In the genomic region with DNA sequence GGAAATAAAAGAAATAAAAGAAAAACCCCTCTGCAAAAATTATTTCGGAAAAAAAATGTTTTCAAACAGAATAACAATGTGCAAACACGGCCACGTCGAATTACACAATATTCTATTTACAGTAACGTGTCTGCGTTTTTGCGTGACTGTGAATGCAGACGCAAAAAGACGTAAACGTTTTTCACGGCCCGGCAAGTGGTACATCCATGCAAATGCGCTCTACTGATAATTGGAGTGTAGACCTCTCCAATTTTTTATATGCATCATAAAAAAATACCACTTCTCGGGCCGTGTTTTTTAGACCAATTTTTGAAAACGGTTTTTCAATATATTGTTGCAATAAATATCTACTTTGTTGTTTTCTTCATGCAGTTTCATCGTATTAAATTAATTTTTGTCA, we compare ENCODE assay signal across 3 worm cellular contexts.
TF ChIP-seq lines count a peak whose summit lies in the region.

A gene (minus strand): TSS at position 378 of the 400 bp plus-strand sequence.

TF ChIP-seq in whole organism, L1 larva, 84 proteins besides CTCF, POLR2A, EP300 and RAD21 (continued from another document):
- TF ChIP-seq fos-1 (tag; optimal IDR thresholded peaks at IDR 0.05; lab: Kevin White, UChicago) (peak; percentile 12), lsy-2 (tag; optimal IDR thresholded peaks at IDR 0.05; lab: Kevin White, UChicago) (peak; percentile 62 to 79), nhr-71 (tag; optimal IDR thresholded peaks at IDR 0.05; lab: Kevin White, UChicago) (peak; percentile 54), ceh-88 (GFP tag; IDR thresholded peaks at IDR 0.05; lab: Robert Waterston, UW) (no peak), unc-130 (tag; optimal IDR thresholded peaks at IDR 0.05; lab: Kevin White, UChicago) (no peak), lir-3 (tag; optimal IDR thresholded peaks at IDR 0.05; lab: Kevin White, UChicago; ENCODE audit: poor library complexity) (no peak), fkh-8 (tag; optimal IDR thresholded peaks at IDR 0.05; lab: Kevin White, UChicago) (peak; percentile 11), ceh-63 (GFP tag; optimal IDR thresholded peaks at IDR 0.05; lab: Kevin White, UChicago) (no peak), mep-1 (tag; optimal IDR thresholded peaks at IDR 0.05; lab: Kevin White, UChicago) (peak; percentile 12), hlh-17 (GFP tag; optimal IDR thresholded peaks at IDR 0.05; lab: Kevin White, UChicago; ENCODE audit: borderline replicate concordance) (no peak), ztf-4 (tag; optimal IDR thresholded peaks at IDR 0.05; lab: Kevin White, UChicago) (no peak), lin-15B (tag; optimal IDR thresholded peaks at IDR 0.05; lab: Kevin White, UChicago) (peak; percentile 31), nhr-47 (tag; optimal IDR thresholded peaks at IDR 0.05; lab: Kevin White, UChicago) (peak; percentile 45)
TF ChIP-seq in whole organism, L1 larva: peak in this region for 29.

TF ChIP-seq in whole organism, L4 larva, 104 proteins besides CTCF, POLR2A, EP300 and RAD21 (continued from another document):
- TF ChIP-seq ceh-82 (tag; optimal IDR thresholded peaks at IDR 0.05; lab: Kevin White, UChicago) (no peak), cey-2 (tag; optimal IDR thresholded peaks at IDR 0.05; lab: Kevin White, UChicago; ENCODE audit: borderline replicate concordance, insufficient read depth) (no peak), ztf-11 (tag; optimal IDR thresholded peaks at IDR 0.05; lab: Kevin White, UChicago) (no peak), madf-9 (GFP tag; conservative IDR thresholded peaks at IDR 0.05; lab: Robert Waterston, UW) (no peak), daf-19 (GFP tag; conservative IDR thresholded peaks at IDR 0.05; lab: Robert Waterston, UW) (no peak), nhr-111 (GFP tag; optimal IDR thresholded peaks at IDR 0.05; lab: Kevin White, UChicago) (no peak), mxl-3 (GFP tag; optimal IDR thresholded peaks at IDR 0.05; lab: Kevin White, UChicago) (no peak), skn-1 (tag; optimal IDR thresholded peaks at IDR 0.05; lab: Kevin White, UChicago) (no peak), hlh-11 (tag; optimal IDR thresholded peaks at IDR 0.05; lab: Kevin White, UChicago) (peak; percentile 8), ceh-32 (tag; optimal IDR thresholded peaks at IDR 0.05; lab: Kevin White, UChicago; ENCODE audit: poor library complexity) (no peak), spr-1 (tag; optimal IDR thresholded peaks at IDR 0.05; lab: Kevin White, UChicago) (no peak), aly-2 (tag; optimal IDR thresholded peaks at IDR 0.05; lab: Kevin White, UChicago) (no peak), ZK337.2 (GFP tag; IDR thresholded peaks at IDR 0.05; lab: Robert Waterston, UW) (peak; percentile 44; the same call in 1 of the 2 replicates), unc-130 (GFP tag; optimal IDR thresholded peaks at IDR 0.05; lab: Kevin White, UChicago) (peak; percentile 93), dve-1 (tag; optimal IDR thresholded peaks at IDR 0.05; lab: Kevin White, UChicago; ENCODE audit: insufficient read depth) (peak; percentile 48), pha-4 (GFP tag; IDR thresholded peaks at IDR 0.05; lab: Robert Waterston, UW) (no peak), pha-4 (tag; optimal IDR thresholded peaks at IDR 0.05; lab: Kevin White, UChicago) (peak; percentile 8), zip-11 (GFP tag; IDR thresholded peaks at IDR 0.05; lab: Robert Waterston, UW) (no peak), aha-1 (tag; lab: Kevin White, UChicago) (peak; percentile 94), duxl-1 (tag; optimal IDR thresholded peaks at IDR 0.05; lab: Kevin White, UChicago; ENCODE audit: poor library complexity) (peak; percentile 15), nhr-48 (tag; optimal IDR thresholded peaks at IDR 0.05; lab: Kevin White, UChicago) (no peak), F26F4.8 (GFP tag; conservative IDR thresholded peaks at IDR 0.05; lab: Robert Waterston, UW) (no peak), lir-3 (tag; optimal IDR thresholded peaks at IDR 0.05; lab: Kevin White, UChicago) (no peak), nhr-76 (tag; optimal IDR thresholded peaks at IDR 0.05; lab: Kevin White, UChicago) (no peak), fos-1 (tag; optimal IDR thresholded peaks at IDR 0.05; lab: Kevin White, UChicago) (no peak), set-16 (GFP tag; IDR thresholded peaks at IDR 0.05; lab: Robert Waterston, UW) (no peak), dmd-8 (GFP tag; IDR thresholded peaks at IDR 0.05; lab: Robert Waterston, UW) (no peak), Y5F2A.4 (GFP tag; optimal IDR thresholded peaks at IDR 0.05; lab: Kevin White, UChicago) (no peak), zfp-3 (GFP tag; conservative IDR thresholded peaks at IDR 0.05; lab: Robert Waterston, UW) (no peak), snpc-1.2 (GFP tag; IDR thresholded peaks at IDR 0.05; lab: Robert Waterston, UW) (peak; percentile 84), saeg-2 (GFP tag; IDR thresholded peaks at IDR 0.05; lab: Robert Waterston, UW) (no peak), dmd-9 (GFP tag; IDR thresholded peaks at IDR 0.05; lab: Robert Waterston, UW) (0 out of 2 replicates have a peak, but pooled peaks have one; percentile 38), vab-7 (GFP tag; IDR thresholded peaks at IDR 0.05; lab: Robert Waterston, UW) (0 out of 2 replicates have a peak, but pooled peaks have one; percentile 10), nhr-102 (tag; optimal IDR thresholded peaks at IDR 0.05; lab: Kevin White, UChicago) (no peak), ceh-20 (GFP tag; IDR thresholded peaks at IDR 0.05; lab: Robert Waterston, UW) (no peak), snpc-4 (tag; optimal IDR thresholded peaks at IDR 0.05; lab: Kevin White, UChicago) (no peak), F44E2.7 (GFP tag; IDR thresholded peaks at IDR 0.05; lab: Robert Waterston, UW) (no peak), Y75B8A.6 (GFP tag; IDR thresholded peaks at IDR 0.05; lab: Robert Waterston, UW) (no peak), ceh-62 (tag; optimal IDR thresholded peaks at IDR 0.05; lab: Kevin White, UChicago) (no peak), ztf-7 (tag; optimal IDR thresholded peaks at IDR 0.05; lab: Kevin White, UChicago) (no peak), T26A8.4 (GFP tag; IDR thresholded peaks at IDR 0.05; lab: Robert Waterston, UW) (no peak), F10B5.3 (tag; optimal IDR thresholded peaks at IDR 0.05; lab: Kevin White, UChicago) (no peak), tag-97 (GFP tag; IDR thresholded peaks at IDR 0.05; lab: Robert Waterston, UW) (no peak), madf-5 (GFP tag; IDR thresholded peaks at IDR 0.05; lab: Robert Waterston, UW) (no peak), nhr-6 (tag; optimal IDR thresholded peaks at IDR 0.05; lab: Kevin White, UChicago) (no peak), ctbp-1 (GFP tag; IDR thresholded peaks at IDR 0.05; lab: Robert Waterston, UW) (no peak), ces-1 (GFP tag; optimal IDR thresholded peaks at IDR 0.05; lab: Kevin White, UChicago) (no peak), Y48G9A.11 (GFP tag; IDR thresholded peaks at IDR 0.05; lab: Robert Waterston, UW) (peak; percentile 83), nhr-42 (GFP tag; IDR thresholded peaks at IDR 0.05; lab: Robert Waterston, UW) (no peak), hmg-1.1 (GFP tag; IDR thresholded peaks at IDR 0.05; lab: Robert Waterston, UW) (no peak), nhr-11 (tag; optimal IDR thresholded peaks at IDR 0.05; lab: Kevin White, UChicago) (no peak), lin-38 (GFP tag; IDR thresholded peaks at IDR 0.05; lab: Robert Waterston, UW) (peak; percentile 98), nhr-237 (tag; optimal IDR thresholded peaks at IDR 0.05; lab: Kevin White, UChicago) (no peak)
TF ChIP-seq in whole organism, L4 larva: peak in this region for 27.

TF ChIP-seq in whole organism, young adult, 124 proteins besides CTCF, POLR2A, EP300 and RAD21 (continued from another document):
- TF ChIP-seq lsy-27 (tag; optimal IDR thresholded peaks at IDR 0.05; lab: Kevin White, UChicago; ENCODE audit: borderline replicate concordance, insufficient read depth) = no peak
- TF ChIP-seq attf-3 (GFP tag; conservative IDR thresholded peaks at IDR 0.05; lab: Robert Waterston, UW) = 0 out of 2 replicates have a peak, but pooled peaks have one; percentile 43
- no peak for TF ChIP-seq repo-1 (tag; optimal IDR thresholded peaks at IDR 0.05; lab: Kevin White, UChicago)
- peak; percentile 95 for TF ChIP-seq mcd-1 (GFP tag; IDR thresholded peaks at IDR 0.05; lab: Robert Waterston, UW)
- TF ChIP-seq ztf-26 (tag; optimal IDR thresholded peaks at IDR 0.05; lab: Kevin White, UChicago) = no peak
- no peak for TF ChIP-seq akir-1 (GFP tag; optimal IDR thresholded peaks at IDR 0.05; lab: Kevin White, UChicago)
- TF ChIP-seq rec-8 (tag; optimal IDR thresholded peaks at IDR 0.05; lab: Kevin White, UChicago) = peak in 1 of 2 experiments; percentile 51
- TF ChIP-seq egl-44 (GFP tag; IDR thresholded peaks at IDR 0.05; lab: Robert Waterston, UW) = no peak
- TF ChIP-seq lin-40 (tag; optimal IDR thresholded peaks at IDR 0.05; lab: Kevin White, UChicago) = peak; percentile 28
- TF ChIP-seq tbx-9 (tag; optimal IDR thresholded peaks at IDR 0.05; lab: Kevin White, UChicago; ENCODE audit: borderline replicate concordance) = no peak
- peak; percentile 71 for TF ChIP-seq lir-1 (GFP tag; conservative IDR thresholded peaks at IDR 0.05; lab: Robert Waterston, UW)
- TF ChIP-seq ceh-58 (GFP tag; IDR thresholded peaks at IDR 0.05; lab: Robert Waterston, UW) = no peak
- no peak for TF ChIP-seq rpc-1 (optimal IDR thresholded peaks at IDR 0.05; lab: Kevin White, UChicago)
- no peak for TF ChIP-seq rpc-1 (tag; optimal IDR thresholded peaks at IDR 0.05; lab: Kevin White, UChicago)
- peak; percentile 83 for TF ChIP-seq C17E4.6 (GFP tag; IDR thresholded peaks at IDR 0.05; lab: Robert Waterston, UW)
- peak; percentile 76 for TF ChIP-seq ceh-100 (GFP tag; IDR thresholded peaks at IDR 0.05; lab: Robert Waterston, UW)
- peak; percentile 54; the same call in 1 of the 2 replicates for TF ChIP-seq Y67H2A.10 (GFP tag; conservative IDR thresholded peaks at IDR 0.05; lab: Robert Waterston, UW)
- no peak for TF ChIP-seq F37B4.10 (GFP tag; IDR thresholded peaks at IDR 0.05; lab: Robert Waterston, UW)
- TF ChIP-seq him-1 (tag; optimal IDR thresholded peaks at IDR 0.05; lab: Kevin White, UChicago) = peak; percentile 60
- peak; percentile 97 for TF ChIP-seq madf-6 (GFP tag; IDR thresholded peaks at IDR 0.05; lab: Robert Waterston, UW)
- TF ChIP-seq nhr-120 (GFP tag; IDR thresholded peaks at IDR 0.05; lab: Robert Waterston, UW) = no peak
- peak; percentile 72; the same call in 1 of the 2 replicates for TF ChIP-seq lin-26 (GFP tag; IDR thresholded peaks at IDR 0.05; lab: Robert Waterston, UW)
- peak; percentile 91 for TF ChIP-seq madf-8 (GFP tag; conservative IDR thresholded peaks at IDR 0.05; lab: Robert Waterston, UW)
- no peak for TF ChIP-seq fkh-3 (tag; optimal IDR thresholded peaks at IDR 0.05; lab: Kevin White, UChicago)
- peak; percentile 70 for TF ChIP-seq attf-5 (GFP tag; optimal IDR thresholded peaks at IDR 0.05; lab: Kevin White, UChicago)
- no peak for TF ChIP-seq ztf-22 (GFP tag; optimal IDR thresholded peaks at IDR 0.05; lab: Kevin White, UChicago)
- TF ChIP-seq ztf-6 (GFP tag; IDR thresholded peaks at IDR 0.05; lab: Robert Waterston, UW) = no peak
- no peak for TF ChIP-seq nhr-179 (tag; optimal IDR thresholded peaks at IDR 0.05; lab: Kevin White, UChicago)
- no peak for TF ChIP-seq K11D2.4 (GFP tag; IDR thresholded peaks at IDR 0.05; lab: Robert Waterston, UW)
- peak; percentile 91 for TF ChIP-seq Y95B8A.8 (GFP tag; IDR thresholded peaks at IDR 0.05; lab: Robert Waterston, UW)
- no peak for TF ChIP-seq mes-4 (tag; optimal IDR thresholded peaks at IDR 0.05; lab: Kevin White, UChicago)
- no peak for TF ChIP-seq zfh-2 (GFP tag; conservative IDR thresholded peaks at IDR 0.05; lab: Robert Waterston, UW)
- no peak for TF ChIP-seq aptf-3 (GFP tag; IDR thresholded peaks at IDR 0.05; lab: Robert Waterston, UW)
- TF ChIP-seq cebp-1 (GFP tag; IDR thresholded peaks at IDR 0.05; lab: Robert Waterston, UW) = 0 out of 2 replicates have a peak, but pooled peaks have one; percentile 17
- TF ChIP-seq cebp-1 (tag; optimal IDR thresholded peaks at IDR 0.05; lab: Kevin White, UChicago) = peak; percentile 48
- TF ChIP-seq pbrm-1 (GFP tag; IDR thresholded peaks at IDR 0.05; lab: Robert Waterston, UW) = peak; percentile 94
- no peak for TF ChIP-seq T07F8.4 (tag; optimal IDR thresholded peaks at IDR 0.05; lab: Kevin White, UChicago)
- peak; percentile 91 for TF ChIP-seq xnd-1 (tag; optimal IDR thresholded peaks at IDR 0.05; lab: Kevin White, UChicago)
- TF ChIP-seq nhr-90 (tag; optimal IDR thresholded peaks at IDR 0.05; lab: Kevin White, UChicago) = no peak
- TF ChIP-seq sea-2 (GFP tag; IDR thresholded peaks at IDR 0.05; lab: Robert Waterston, UW) = no peak
- no peak for TF ChIP-seq somi-1 (GFP tag; optimal IDR thresholded peaks at IDR 0.05; lab: Kevin White, UChicago)
- TF ChIP-seq madf-3 (GFP tag; IDR thresholded peaks at IDR 0.05; lab: Robert Waterston, UW) = peak; percentile 91
- 0 out of 2 replicates have a peak, but pooled peaks have one; percentile 75 for TF ChIP-seq ztf-25 (GFP tag; IDR thresholded peaks at IDR 0.05; lab: Robert Waterston, UW)
- TF ChIP-seq B0336.3 (GFP tag; IDR thresholded peaks at IDR 0.05; lab: Robert Waterston, UW) = peak; percentile 82
- TF ChIP-seq ets-4 (GFP tag; optimal IDR thresholded peaks at IDR 0.05; lab: Kevin White, UChicago) = no peak
- no peak for TF ChIP-seq chd-7 (tag; optimal IDR thresholded peaks at IDR 0.05; lab: Kevin White, UChicago)
- no peak for TF ChIP-seq F55B11.4 (tag; optimal IDR thresholded peaks at IDR 0.05; lab: Kevin White, UChicago; ENCODE audit: borderline replicate concordance, insufficient read depth)
- no peak for TF ChIP-seq bed-1 (GFP tag; IDR thresholded peaks at IDR 0.05; lab: Robert Waterston, UW)
- TF ChIP-seq B0261.1 (tag; optimal IDR thresholded peaks at IDR 0.05; lab: Kevin White, UChicago) = no peak
- peak; percentile 88 for TF ChIP-seq athp-1 (tag; optimal IDR thresholded peaks at IDR 0.05; lab: Kevin White, UChicago)
- peak; percentile 74 for TF ChIP-seq F33H1.4 (GFP tag; IDR thresholded peaks at IDR 0.05; lab: Robert Waterston, UW)
- TF ChIP-seq B0035.1 (tag; optimal IDR thresholded peaks at IDR 0.05; lab: Kevin White, UChicago) = no peak
- TF ChIP-seq atf-7 (tag; optimal IDR thresholded peaks at IDR 0.05; lab: Kevin White, UChicago) = no peak
